Worm (Caenorhabditis elegans) whole organism, L4/young adult: Measurements from ENCODE around the gene ima-3.
A peak's percentile ranks its signal among the peaks of the same experiment; 100 is the strongest.
"Not testable (repeated sequence)": the region's sequence is repeated elsewhere in the genome, so short reads cannot be mapped to it uniquely, and the experiment has no call there.

Experiments used
- W03F9.2 ChIP-seq: fragments of 150-350 bp; optimal IDR thresholded peaks from 2 replicates; lab custom pipeline; 2014; ENCODE audit warnings: missing biosample characterization, missing genetic modification characterization
- dao-5 ChIP-seq: sonication (generic microtip); optimal IDR thresholded peaks from 2 replicates; lab custom pipeline; 2016; ENCODE audit warnings: missing genotype, missing genetic modification characterization, moderate library complexity, missing compliant biosample characterization
- him-1 ChIP-seq: sonication (generic microtip); optimal IDR thresholded peaks from 2 replicates; lab custom pipeline; 2016; ENCODE audit warnings: missing genotype, missing genetic modification reagents, missing genetic modification characterization, missing compliant biosample characterization

Gene ima-3

ce11 chrIV:7561614-7562142 is at the start of gene ima-3:
Gene ima-3 (minus strand): TSS chrIV:7561664.
- peak; percentile 27 for TF ChIP-seq W03F9.2 (tag; lab: Kevin White, UChicago)
- TF ChIP-seq him-1 (tag; lab: Kevin White, UChicago): no peak
- TF ChIP-seq dao-5 (tag; lab: Kevin White, UChicago): no peak

- TF ChIP-seq W03F9.2 (tag; lab: Kevin White, UChicago) (no peak), dao-5 (tag; lab: Kevin White, UChicago) (no peak)
Measured at ce11 chrIV:7608111-7608510, 46.6 kb upstream of the ima-3 start.

- no peak for TF ChIP-seq W03F9.2 (tag; lab: Kevin White, UChicago)
- no peak for TF ChIP-seq dao-5 (tag; lab: Kevin White, UChicago)
- TF ChIP-seq him-1 (tag; lab: Kevin White, UChicago): no peak
Measured at ce11 chrIV:7605413-7605812, 43.9 kb upstream of the ima-3 start.

- no peak for TF ChIP-seq dao-5 (tag; lab: Kevin White, UChicago)
- no peak for TF ChIP-seq W03F9.2 (tag; lab: Kevin White, UChicago)
- no peak for TF ChIP-seq him-1 (tag; lab: Kevin White, UChicago)
Measured at ce11 chrIV:7588631-7589030, 27.2 kb upstream of the ima-3 start, which contains the start of gene cla-1. Gene cla-1 (plus strand): TSS chrIV:7588931.

DNA sequence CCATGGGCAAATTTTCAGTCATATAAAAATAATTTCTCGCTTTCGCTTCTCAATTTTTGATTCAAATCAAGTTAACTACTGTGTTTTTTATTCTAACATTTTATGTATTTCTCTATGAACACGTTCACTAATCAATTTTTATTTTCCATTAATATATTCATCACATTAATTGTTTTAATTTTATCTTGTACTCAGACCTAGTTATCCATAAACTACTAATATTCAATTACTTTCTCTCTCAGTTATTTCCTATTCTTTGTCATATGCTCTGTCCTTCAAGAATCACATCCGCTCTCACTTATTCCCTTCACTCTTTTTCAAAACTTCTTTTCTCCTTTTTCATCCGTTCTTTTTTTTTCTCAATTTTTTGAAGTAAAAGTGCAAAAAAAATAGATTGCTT is 25.5 kb upstream of the ima-3 start:
- TF ChIP-seq dao-5 (tag; lab: Kevin White, UChicago): no peak
- TF ChIP-seq him-1 (tag; lab: Kevin White, UChicago): no peak
- no peak for TF ChIP-seq W03F9.2 (tag; lab: Kevin White, UChicago)

DNA sequence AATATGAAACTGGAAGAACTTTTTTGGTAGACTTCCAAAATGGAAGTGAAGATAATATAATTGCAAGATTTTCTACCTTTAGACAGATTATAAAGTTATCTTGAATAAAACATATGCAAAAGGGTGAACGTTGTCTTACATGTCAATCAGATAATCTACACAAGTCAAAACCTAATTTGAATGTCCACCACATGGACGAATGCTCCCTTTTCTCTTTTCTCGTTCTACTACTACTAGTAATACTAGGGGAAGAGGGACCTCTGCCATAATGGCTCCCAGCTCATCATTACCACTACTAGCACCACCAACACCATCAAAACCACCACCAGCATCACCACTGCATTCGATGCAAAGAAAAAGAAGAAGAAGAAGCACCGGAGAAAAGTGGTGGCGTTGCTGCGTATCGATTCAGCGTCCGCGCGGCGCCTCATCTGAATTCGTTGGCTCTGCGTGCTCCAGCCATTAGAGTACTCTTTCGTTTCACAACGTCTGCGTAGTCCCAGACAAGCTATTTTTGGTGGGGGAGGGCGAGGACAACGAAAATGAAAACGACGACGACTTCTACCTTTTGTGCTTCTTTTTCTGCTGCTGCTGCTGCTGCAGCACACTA is 23.9 kb upstream of the ima-3 start:
- TF ChIP-seq dao-5 (tag; lab: Kevin White, UChicago): no peak
- peak; percentile 14 for TF ChIP-seq him-1 (tag; lab: Kevin White, UChicago)

DNA sequence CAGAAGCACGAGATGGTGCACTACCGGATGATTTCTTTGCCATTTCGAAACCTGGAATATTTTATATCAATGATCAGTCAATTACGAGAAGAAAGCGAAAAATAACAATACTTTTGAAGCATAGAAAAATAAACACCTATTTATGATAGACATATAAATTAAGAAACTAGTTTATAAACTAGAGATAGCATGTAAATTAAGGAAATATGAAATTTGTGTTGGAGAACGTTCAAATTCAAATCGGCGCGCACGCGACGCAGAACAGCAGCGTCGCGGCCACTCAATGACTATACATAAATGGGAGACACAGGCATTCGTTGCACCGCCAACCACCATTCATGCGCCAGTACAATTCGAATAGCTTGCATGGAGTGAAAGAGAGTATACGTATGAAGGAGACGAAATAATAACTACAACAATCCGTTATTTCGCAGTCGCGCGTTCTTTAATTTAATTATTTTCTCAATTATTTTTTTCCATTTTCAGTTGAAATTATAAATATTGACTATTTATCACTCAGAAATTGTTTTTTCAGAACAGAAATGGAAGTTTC is 18.7 kb upstream of the ima-3 start, which contains the start of the genes cec-5 and nol-10:
Gene cec-5, minus strand, starts transcription at position 51 of the 553 bp plus-strand sequence.
Gene nol-10, plus strand, starts transcription at position 536 of the 553 bp plus-strand sequence.
- TF ChIP-seq him-1 (tag; lab: Kevin White, UChicago): no peak
- no peak for TF ChIP-seq dao-5 (tag; lab: Kevin White, UChicago)
- peak; percentile 95 for TF ChIP-seq W03F9.2 (tag; lab: Kevin White, UChicago)

DNA sequence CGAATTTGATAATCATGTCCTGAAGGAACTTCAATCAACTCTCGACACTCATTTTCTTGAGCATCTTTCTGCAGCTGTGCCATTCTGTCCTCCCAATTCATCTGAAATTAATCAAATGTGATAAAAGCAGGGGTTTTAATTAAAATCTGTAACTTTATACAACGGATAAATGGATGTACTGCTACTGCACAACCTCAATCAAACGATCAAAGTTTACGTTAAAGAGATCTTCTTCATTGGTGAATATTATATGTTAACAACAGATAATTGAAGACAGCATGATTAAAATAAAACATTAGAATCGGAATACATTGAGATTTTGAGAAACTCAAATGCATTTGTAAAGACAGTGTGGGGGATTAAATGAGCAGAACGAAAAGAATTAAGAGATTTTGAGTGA is 16.8 kb upstream of the ima-3 start, which contains the start of gene F32E10.5:
Gene F32E10.5, minus strand, starts transcription at position 101 of the 400 bp plus-strand sequence.
- TF ChIP-seq dao-5 (tag; lab: Kevin White, UChicago) (no peak), W03F9.2 (tag; lab: Kevin White, UChicago) (no peak), him-1 (tag; lab: Kevin White, UChicago) (no peak)

- no peak for TF ChIP-seq him-1 (tag; lab: Kevin White, UChicago)
- no peak for TF ChIP-seq dao-5 (tag; lab: Kevin White, UChicago)
Measured at ce11 chrIV:7575147-7575768, 13.8 kb upstream of the ima-3 start, which contains the start of gene cec-4. Gene cec-4 (plus strand): TSS chrIV:7575718.

DNA sequence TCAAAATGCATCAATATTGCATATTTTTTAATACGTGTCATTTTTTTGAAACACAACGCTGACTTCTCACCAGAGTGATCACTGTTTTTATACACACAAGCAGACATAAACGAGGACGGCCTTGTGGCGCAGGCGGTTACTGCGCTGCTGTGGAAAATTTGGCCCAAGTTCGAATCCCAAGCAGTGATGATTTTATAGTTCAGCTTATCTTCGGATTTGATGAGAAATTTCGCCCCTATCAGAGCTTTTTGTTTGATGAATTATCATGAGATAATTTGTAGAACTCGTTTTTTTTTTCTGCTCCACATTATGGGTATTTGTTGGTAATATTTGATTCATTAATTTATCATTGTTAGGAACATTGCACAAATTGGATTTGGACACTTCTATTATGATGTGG is 12.5 kb upstream of the ima-3 start:
- TF ChIP-seq dao-5 (tag; lab: Kevin White, UChicago): peak; percentile 90
- TF ChIP-seq him-1 (tag; lab: Kevin White, UChicago): peak; percentile 90
- TF ChIP-seq W03F9.2 (tag; lab: Kevin White, UChicago): peak; percentile 76

- TF ChIP-seq dao-5 (tag; lab: Kevin White, UChicago) (no peak), him-1 (tag; lab: Kevin White, UChicago) (no peak), W03F9.2 (tag; lab: Kevin White, UChicago) (no peak)
Measured at ce11 chrIV:7568593-7568992, 7.1 kb upstream of the ima-3 start, which contains the start of gene clec-180. Gene clec-180 (plus strand): TSS chrIV:7568893.

- TF ChIP-seq him-1 (tag; lab: Kevin White, UChicago) (no peak), W03F9.2 (tag; lab: Kevin White, UChicago) (no peak), dao-5 (tag; lab: Kevin White, UChicago) (no peak)
Measured at ce11 chrIV:7567557-7568010, 6.1 kb upstream of the ima-3 start, which contains the start of gene F32E10.8. Gene F32E10.8 (plus strand): TSS chrIV:7567607.

DNA sequence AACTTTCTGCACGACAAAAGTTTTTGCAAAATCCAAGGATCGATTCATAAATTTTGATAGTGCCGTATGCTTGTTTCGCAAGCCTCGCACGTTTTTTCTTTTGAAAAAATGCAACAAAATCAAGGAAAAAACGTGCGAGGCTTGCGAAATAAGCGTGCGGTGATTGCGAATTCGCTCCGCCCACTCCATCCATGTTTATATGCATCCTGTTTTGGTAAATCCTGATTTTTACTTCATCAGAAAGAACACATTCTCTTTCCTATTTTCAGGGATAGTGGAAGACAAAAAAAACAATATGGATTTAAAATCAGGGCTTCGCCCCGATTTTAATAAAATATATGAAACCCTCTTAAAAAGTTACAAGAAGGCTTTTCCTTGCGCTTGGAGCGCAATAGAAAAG is 2.4 kb upstream of the ima-3 start, which contains the start of gene F32E10.9:
Gene F32E10.9, minus strand, starts transcription at position 101 of the 400 bp plus-strand sequence.
- not testable (repeated sequence) for TF ChIP-seq dao-5, W03F9.2, him-1 (tag; lab: Kevin White, UChicago)
